Fruit fly (Drosophila melanogaster): ENCODE results near the gene CG13471.

Gene CG13471

dm6 chr3L:14733417-14733816 is at the start of gene CG13471:
Gene CG13471, minus strand, starts transcription at chr3L:14733517.
- no peak for TF ChIP-seq CG17801 (GFP tag; optimal IDR thresholded peaks at IDR 0.05; ENCODE audit: partially characterized antibody)

dm6 chr3L:14782626-14783362 is 49.5 kb upstream of the CG13471 start:
- TF ChIP-seq CG17801 (GFP tag; optimal IDR thresholded peaks at IDR 0.05; ENCODE audit: partially characterized antibody): peak; percentile 32

DNA sequence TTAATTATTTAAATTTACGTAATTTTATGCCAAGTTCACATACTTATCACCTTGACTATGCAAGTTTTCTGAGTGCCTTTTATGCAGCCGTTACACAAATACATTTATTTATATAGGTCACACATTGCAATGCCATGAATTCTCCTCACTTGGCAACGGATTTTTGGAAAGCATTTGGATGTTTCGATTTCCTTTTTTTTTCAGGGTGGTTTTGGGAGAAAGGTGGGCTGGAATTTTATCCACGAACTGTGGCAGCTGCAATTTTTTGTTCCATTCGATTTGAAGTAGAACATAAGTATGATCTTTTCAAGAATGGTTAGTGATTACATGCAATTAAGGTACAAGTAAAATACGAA is 48.5 kb upstream of the CG13471 start:
- no peak for TF ChIP-seq CG17801 (GFP tag; optimal IDR thresholded peaks at IDR 0.05; ENCODE audit: partially characterized antibody)

DNA sequence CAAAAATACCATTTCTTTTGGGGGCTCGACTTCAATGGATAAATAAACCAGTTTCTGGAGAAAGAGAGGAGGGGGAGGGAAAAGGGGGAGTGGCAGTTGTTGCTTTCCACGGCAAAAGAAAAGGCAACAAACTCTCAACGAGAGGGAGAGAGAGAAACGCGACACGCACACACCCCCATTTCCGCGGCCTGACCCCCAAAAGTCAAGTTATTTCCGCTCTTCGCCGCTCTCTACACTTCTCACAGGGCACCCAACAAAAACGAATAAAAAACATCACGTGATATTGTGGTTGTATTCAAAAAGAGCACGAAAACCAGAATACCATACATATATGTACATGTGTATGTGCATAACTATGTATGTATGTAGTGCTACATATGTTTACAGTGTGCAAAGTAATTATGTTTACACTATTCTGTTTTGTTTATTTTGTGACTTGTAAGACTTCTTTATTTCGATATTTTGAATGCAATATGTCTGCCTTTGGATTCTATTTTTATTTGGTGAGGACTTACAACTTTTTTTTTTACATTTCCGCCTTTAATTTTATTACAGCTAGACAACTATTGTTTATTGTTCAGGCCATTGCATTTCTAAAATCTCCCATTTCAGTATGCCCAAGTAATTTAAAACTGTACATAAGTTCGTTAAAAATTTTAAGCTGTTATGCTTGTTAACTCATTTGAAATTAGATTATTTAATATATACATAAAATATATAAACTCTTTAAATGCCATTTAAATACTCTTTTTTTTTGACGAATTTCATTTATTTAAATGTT is 48.0 kb upstream of the CG13471 start:
- peak; percentile 81 for TF ChIP-seq CG17801 (GFP tag; optimal IDR thresholded peaks at IDR 0.05; ENCODE audit: partially characterized antibody)

DNA sequence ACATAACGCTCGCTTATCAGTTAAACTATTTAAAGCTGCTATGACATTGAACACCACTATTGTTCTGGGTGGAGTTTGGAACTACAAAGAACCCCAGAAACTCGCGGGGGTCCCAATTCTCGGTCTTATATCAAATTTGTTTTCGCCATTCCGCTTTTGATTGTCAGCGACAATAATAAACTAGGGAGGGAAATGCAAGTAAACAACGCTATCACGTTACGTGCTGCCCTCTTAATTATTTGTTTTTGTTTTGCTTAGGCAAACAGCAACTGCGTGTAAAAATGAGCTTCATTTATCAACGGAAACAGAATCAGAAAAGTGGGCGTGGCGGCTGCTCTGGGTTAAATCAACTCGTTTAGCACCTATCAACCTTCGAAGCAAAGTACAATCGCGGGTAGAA is 46.9 kb upstream of the CG13471 start:
- peak; percentile 61 for TF ChIP-seq CG17801 (GFP tag; optimal IDR thresholded peaks at IDR 0.05; ENCODE audit: partially characterized antibody)

DNA sequence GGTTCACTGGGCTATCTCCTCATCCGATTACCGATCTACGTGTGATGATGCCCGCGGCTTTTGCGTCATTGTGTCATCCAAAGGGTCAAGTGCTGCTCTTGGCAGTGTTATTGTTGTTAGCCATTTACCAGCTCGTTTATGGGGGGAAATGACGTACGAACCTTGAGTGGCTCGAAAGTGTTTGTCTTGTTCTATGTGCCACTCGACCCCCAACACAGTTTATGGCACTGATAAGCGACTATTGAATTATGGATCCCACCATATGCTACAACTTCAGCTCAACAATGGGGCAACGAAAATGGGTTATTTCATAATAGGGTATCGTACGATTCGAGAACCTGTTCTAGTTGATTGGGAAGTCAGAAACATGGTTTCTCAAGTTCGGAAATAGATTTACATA is 46.0 kb upstream of the CG13471 start:
- no peak for TF ChIP-seq CG17801 (GFP tag; optimal IDR thresholded peaks at IDR 0.05; ENCODE audit: partially characterized antibody)

DNA sequence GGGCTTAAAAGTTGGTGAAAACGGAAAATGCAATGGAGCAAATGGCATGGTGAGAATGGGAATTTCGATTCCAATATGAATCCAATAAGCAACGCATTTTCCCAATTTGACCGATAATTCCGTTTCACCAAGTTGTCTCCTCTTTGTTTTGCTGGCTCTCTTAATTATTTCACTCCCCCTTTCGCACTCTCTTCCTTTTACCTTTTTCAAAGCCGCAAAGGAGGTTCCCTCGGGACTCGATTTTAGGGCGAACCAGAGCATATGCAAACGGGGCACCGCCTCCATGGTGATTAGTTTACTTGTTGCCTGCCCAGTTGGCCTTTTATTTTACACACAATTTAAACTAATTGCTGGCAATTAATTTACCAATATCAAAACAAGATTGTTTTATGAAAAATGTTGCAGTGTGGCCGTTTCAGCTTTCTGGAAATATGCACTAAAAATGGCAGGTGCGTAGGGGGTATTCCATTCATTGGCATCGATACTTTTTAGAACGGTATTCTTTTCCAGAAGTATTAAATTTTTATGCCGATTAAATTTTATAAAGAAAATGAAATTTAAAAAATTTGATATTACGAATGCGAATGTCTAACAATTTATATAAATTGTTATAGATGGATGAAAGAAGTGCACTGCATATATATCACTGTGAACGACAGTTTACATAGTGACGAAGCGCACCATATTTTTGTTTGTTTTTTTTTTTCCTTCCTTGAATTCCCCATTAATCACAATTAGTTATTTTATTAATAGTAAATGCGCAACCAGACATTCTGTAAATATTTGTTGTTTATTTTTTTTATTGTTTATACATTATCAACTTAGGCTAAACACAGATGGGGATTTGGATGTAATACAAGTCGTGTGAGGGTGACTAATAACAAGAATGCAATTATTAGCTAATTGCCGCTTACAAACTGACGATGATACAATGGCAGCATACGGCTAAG is 42.7 kb upstream of the CG13471 start, which contains the start of gene mop:
Gene mop, minus strand, starts transcription at position 419 of the 950 bp plus-strand sequence.
- TF ChIP-seq CG17801 (GFP tag; optimal IDR thresholded peaks at IDR 0.05; ENCODE audit: partially characterized antibody): no peak

DNA sequence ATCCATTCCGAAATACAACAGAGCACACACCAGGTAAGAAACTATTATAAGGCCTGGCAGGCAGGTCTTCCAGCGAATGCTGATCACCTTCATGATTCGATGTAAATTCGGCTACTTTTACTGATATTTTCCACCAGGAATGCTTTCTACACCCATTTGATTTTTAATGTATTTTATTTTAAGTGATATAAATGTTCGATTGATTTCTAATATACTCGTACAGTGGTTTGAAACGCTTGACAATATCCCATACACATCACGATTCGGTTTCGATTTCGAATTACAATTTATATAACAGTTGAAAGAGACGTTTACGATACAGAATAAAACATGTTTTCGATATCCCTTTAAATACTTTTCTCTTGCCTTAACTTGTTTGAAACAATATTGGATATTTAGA is 35.9 kb upstream of the CG13471 start, which contains the start of gene Mgat4b:
Gene Mgat4b, minus strand, starts transcription at position 101 of the 400 bp plus-strand sequence.
- no peak for TF ChIP-seq CG17801 (GFP tag; optimal IDR thresholded peaks at IDR 0.05; ENCODE audit: partially characterized antibody)

- peak; percentile 46 for TF ChIP-seq CG17801 (GFP tag; optimal IDR thresholded peaks at IDR 0.05; ENCODE audit: partially characterized antibody)
These were observed 28.8 kb upstream of the CG13471 start, which contains the start of the genes Tsen34 and Mgat4a for dm6 chr3L:14761837-14762785. Gene Tsen34, minus strand, starts transcription at chr3L:14761844. Gene Mgat4a, plus strand, starts transcription at chr3L:14762028.

- TF ChIP-seq CG17801 (GFP tag; optimal IDR thresholded peaks at IDR 0.05; ENCODE audit: partially characterized antibody): no peak
These were observed 27.6 kb upstream of the CG13471 start, which contains the start of gene Trl for dm6 chr3L:14760949-14761348. Gene Trl, minus strand, starts transcription at chr3L:14761049.

dm6 chr3L:14759984-14760626 is 26.8 kb upstream of the CG13471 start:
- TF ChIP-seq CG17801 (GFP tag; optimal IDR thresholded peaks at IDR 0.05; ENCODE audit: partially characterized antibody): peak; percentile 25

DNA sequence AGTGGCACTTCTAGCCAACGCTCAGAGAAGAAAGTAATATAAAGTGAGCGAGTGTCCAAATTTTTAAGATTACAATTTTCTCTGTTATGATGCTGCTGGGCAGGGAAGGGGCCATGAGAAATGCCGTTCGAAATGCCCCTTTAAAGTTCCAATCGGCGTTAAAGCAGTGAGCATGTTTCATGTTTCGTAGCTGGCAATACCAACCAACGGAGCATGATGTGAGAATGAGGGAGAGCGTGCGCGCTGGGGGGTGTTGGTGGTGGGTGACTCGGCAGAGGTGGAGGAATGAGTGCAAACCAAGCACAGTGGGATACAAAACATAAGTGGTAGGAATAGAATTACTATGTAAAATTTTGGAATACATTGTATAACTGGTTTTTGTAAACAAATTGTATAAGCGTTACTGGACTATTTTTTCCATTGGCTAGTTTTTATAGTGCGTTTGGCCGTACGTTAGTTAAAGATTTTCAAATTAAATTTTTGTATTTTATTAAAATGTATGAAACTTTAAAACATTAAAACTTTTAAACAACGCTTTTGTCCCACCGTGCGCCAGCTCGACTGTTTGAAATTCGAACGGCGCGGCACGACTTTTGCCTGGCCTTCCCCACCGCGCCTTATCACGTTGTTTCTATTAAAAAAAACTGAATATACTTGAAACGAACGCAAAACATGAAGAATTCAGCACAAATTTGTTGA is 25.9 kb upstream of the CG13471 start:
- peak; percentile 99 for TF ChIP-seq CG17801 (GFP tag; optimal IDR thresholded peaks at IDR 0.05; ENCODE audit: partially characterized antibody)

DNA sequence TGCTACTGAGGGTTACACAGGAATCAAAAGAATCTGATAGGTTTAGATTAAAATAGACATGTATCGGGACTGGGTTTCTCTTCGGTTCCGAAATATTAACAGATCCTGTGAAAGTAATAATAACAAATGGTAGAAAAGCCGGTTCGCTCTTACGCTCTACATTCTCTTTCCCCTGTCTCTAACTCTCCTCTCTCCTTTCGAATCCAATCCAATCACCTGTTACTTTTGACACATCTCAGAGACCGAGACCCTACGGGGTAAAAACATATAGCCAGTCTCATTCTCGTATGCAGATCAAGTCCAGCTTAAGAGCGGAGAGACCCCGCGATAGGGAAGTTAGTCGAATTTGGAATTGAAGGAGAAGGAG is 25.4 kb upstream of the CG13471 start:
- TF ChIP-seq CG17801 (GFP tag; optimal IDR thresholded peaks at IDR 0.05; ENCODE audit: partially characterized antibody): no peak
